Worm (Caenorhabditis elegans): ENCODE data around the gene T13F2.2.
A peak's percentile ranks its signal among the peaks of the same experiment; 100 is the strongest.

T13F2.2 gene

ce11 chrIV:9762667-9763173 lies 34.4 kb downstream of the T13F2.2 start:
- TF ChIP-seq efl-1 (optimal IDR thresholded peaks at IDR 0.05) (no peak), efl-1 (GFP tag; optimal IDR thresholded peaks at IDR 0.05 in 1 of 2) (peak in 1 of 2 experiments; percentile 90), pqm-1 (tag; optimal IDR thresholded peaks at IDR 0.05) (no peak), zip-4 (GFP tag; optimal IDR thresholded peaks at IDR 0.05) (no peak), elt-2 (tag; optimal IDR thresholded peaks at IDR 0.05) (peak; percentile 81), aha-1 (tag; optimal IDR thresholded peaks at IDR 0.05) (no peak), tlp-1 (tag; optimal IDR thresholded peaks at IDR 0.05) (peak; percentile 87), nhr-77 (tag; optimal IDR thresholded peaks at IDR 0.05) (no peak)

ce11 chrIV:9761751-9762150 lies 35.4 kb downstream of the T13F2.2 start:
- TF ChIP-seq dsc-1 (tag; optimal IDR thresholded peaks at IDR 0.05) (peak; percentile 15), nhr-19 (GFP tag; conservative IDR thresholded peaks at IDR 0.05) (peak; percentile 35; the same call in 1 of the 2 replicates), C04F5.9 (tag; optimal IDR thresholded peaks at IDR 0.05) (no peak), nhr-20 (tag; optimal IDR thresholded peaks at IDR 0.05) (peak; percentile 28), fkh-10 (GFP tag; optimal IDR thresholded peaks at IDR 0.05) (no peak), rnt-1 (tag; optimal IDR thresholded peaks at IDR 0.05) (peak; percentile 29), lin-14 (GFP tag; optimal IDR thresholded peaks at IDR 0.05) (peak; percentile 59), fkh-8 (tag; optimal IDR thresholded peaks at IDR 0.05) (peak; percentile 4), nhr-71 (tag; optimal IDR thresholded peaks at IDR 0.05) (peak; percentile 55)

ce11 chrIV:9757425-9757740 lies 39.8 kb downstream of the T13F2.2 start, which contains the start of gene nhr-97:
nhr-97 (plus strand) TSS chrIV:9757641.
- TF ChIP-seq unc-98 (GFP tag; IDR thresholded peaks at IDR 0.05) (no peak), nhr-76 (tag; optimal IDR thresholded peaks at IDR 0.05) (no peak), nhr-12 (tag; optimal IDR thresholded peaks at IDR 0.05) (no peak), vab-15 (tag; optimal IDR thresholded peaks at IDR 0.05) (no peak), rnt-1 (tag; optimal IDR thresholded peaks at IDR 0.05) (no peak), efl-1 (optimal IDR thresholded peaks at IDR 0.05) (no peak), efl-1 (GFP tag; optimal IDR thresholded peaks at IDR 0.05 in 1 of 2) (no peak), nhr-90 (tag; optimal IDR thresholded peaks at IDR 0.05; ENCODE audit: poor library complexity) (no peak), sptf-1 (tag; optimal IDR thresholded peaks at IDR 0.05) (no peak), nhr-71 (tag; optimal IDR thresholded peaks at IDR 0.05) (no peak), lsy-2 (tag; optimal IDR thresholded peaks at IDR 0.05) (no peak)

- TF ChIP-seq nhr-20 (tag; optimal IDR thresholded peaks at IDR 0.05) (peak; percentile 84), mep-1 (tag; optimal IDR thresholded peaks at IDR 0.05) (peak; percentile 43), elt-2 (tag; optimal IDR thresholded peaks at IDR 0.05) (peak; percentile 58), dpl-1 (GFP tag; optimal IDR thresholded peaks at IDR 0.05) (peak in 2 of 3 experiments; percentile 2 to 17), sox-4 (tag; optimal IDR thresholded peaks at IDR 0.05) (no peak), mdl-1 (tag; optimal IDR thresholded peaks at IDR 0.05) (peak in 1 of 2 experiments; percentile 19), C16A3.4 (tag; optimal IDR thresholded peaks at IDR 0.05) (peak; percentile 25), swsn-7 (tag; optimal IDR thresholded peaks at IDR 0.05) (peak; percentile 22), nhr-19 (GFP tag; conservative IDR thresholded peaks at IDR 0.05) (peak; percentile 28), nhr-85 (tag) (peak; percentile 90), hpl-2 (GFP tag; optimal IDR thresholded peaks at IDR 0.05) (no peak), ztf-11 (tag; optimal IDR thresholded peaks at IDR 0.05) (no peak), nhr-28 (tag; optimal IDR thresholded peaks at IDR 0.05) (no peak), dsc-1 (tag; optimal IDR thresholded peaks at IDR 0.05) (peak; percentile 57), fkh-10 (GFP tag; optimal IDR thresholded peaks at IDR 0.05) (no peak), ztf-4 (tag; optimal IDR thresholded peaks at IDR 0.05) (peak; percentile 41), nhr-71 (tag; optimal IDR thresholded peaks at IDR 0.05) (peak; percentile 61), lin-39 (tag; optimal IDR thresholded peaks at IDR 0.05) (no peak), blmp-1 (tag; optimal IDR thresholded peaks at IDR 0.05) (peak; percentile 80), lin-13 (GFP tag; optimal IDR thresholded peaks at IDR 0.05) (no peak), lin-35 (GFP tag; optimal IDR thresholded peaks at IDR 0.05) (peak in 1 of 2 experiments; percentile 60), aly-2 (tag; optimal IDR thresholded peaks at IDR 0.05) (no peak), lsy-2 (tag; optimal IDR thresholded peaks at IDR 0.05) (peak; percentile 29 to 57), nhr-12 (tag; optimal IDR thresholded peaks at IDR 0.05) (no peak), alr-1 (tag; optimal IDR thresholded peaks at IDR 0.05; ENCODE audit: borderline replicate concordance) (no peak), tbx-2 (tag; optimal IDR thresholded peaks at IDR 0.05) (peak; percentile 58), ces-1 (GFP tag; optimal IDR thresholded peaks at IDR 0.05) (no peak), efl-3 (GFP tag; optimal IDR thresholded peaks at IDR 0.05) (no peak), xbp-1 (tag; optimal IDR thresholded peaks at IDR 0.05) (peak; percentile 21), C04F5.9 (tag; optimal IDR thresholded peaks at IDR 0.05) (no peak), lin-14 (GFP tag; optimal IDR thresholded peaks at IDR 0.05) (peak; percentile 70)
These were observed 40.3 kb downstream of the T13F2.2 start for ce11 chrIV:9756647-9757424.

Data from whole organism, L1 larva.